Worm (Caenorhabditis elegans) whole organism, mixed stage, embryonic: Measurements from ENCODE around the gene F53F1.6.

Experiments
- blmp-1 ChIP-seq: fragments of 150-350 bp; optimal IDR thresholded peaks from 2 replicates; lab custom pipeline; 2014; ENCODE audit warnings: missing biosample characterization, missing genetic modification characterization
- ceh-39 ChIP-seq: fragments of 150-350 bp; optimal IDR thresholded peaks from 2 replicates; lab custom pipeline; 2014; ENCODE audit warnings: missing biosample characterization, missing genetic modification characterization
- ces-1 ChIP-seq: fragments of 150-350 bp; optimal IDR thresholded peaks from 2 replicates; lab custom pipeline; 2014; ENCODE audit warnings: missing biosample characterization, missing genetic modification reagents, missing genetic modification characterization
- elt-3 ChIP-seq: fragments of 150-350 bp; optimal IDR thresholded peaks from 2 replicates; lab custom pipeline; 2014; ENCODE audit warnings: missing biosample characterization, missing genetic modification characterization
- lin-13 ChIP-seq: fragments of 150-350 bp; optimal IDR thresholded peaks from 2 replicates; lab custom pipeline; 2014; ENCODE audit warnings: missing biosample characterization, missing genetic modification characterization
- mep-1 ChIP-seq: fragments of 150-350 bp; optimal IDR thresholded peaks from 2 replicates; lab custom pipeline; 2017; ENCODE audit warnings: missing biosample characterization, missing genetic modification reagents, missing genetic modification characterization, inconsistent platforms
- nhr-237 ChIP-seq: fragments of 150-350 bp; optimal IDR thresholded peaks from 2 replicates; lab custom pipeline; 2014; ENCODE audit warnings: missing biosample characterization, missing genetic modification characterization
- nhr-28 ChIP-seq: fragments of 150-350 bp; optimal IDR thresholded peaks from 2 replicates; lab custom pipeline; 2014; ENCODE audit warnings: missing biosample characterization, missing genetic modification characterization
- nhr-76 ChIP-seq: sonication (generic microtip); optimal IDR thresholded peaks from 2 replicates; lab custom pipeline; 2017; ENCODE audit warnings: missing biosample characterization, missing genetic modification characterization
- pha-4 ChIP-seq: fragments of 150-350 bp; optimal IDR thresholded peaks from 2 replicates; lab custom pipeline; 2018; ENCODE audit warnings: missing biosample characterization, missing genetic modification reagents, missing genetic modification characterization
- snpc-4 ChIP-seq: fragments of 150-350 bp; optimal IDR thresholded peaks from 2 replicates; lab custom pipeline; 2014; ENCODE audit warnings: missing biosample characterization, missing genetic modification characterization
- sptf-1 ChIP-seq: sonication (generic microtip); optimal IDR thresholded peaks from 2 replicates; lab custom pipeline; 2017; ENCODE audit warnings: mild to moderate bottlenecking, missing genetic modification characterization, moderate library complexity, missing compliant biosample characterization
- unc-62 ChIP-seq: fragments of 150-350 bp; optimal IDR thresholded peaks from 2 replicates; lab custom pipeline; 2014; ENCODE audit warnings: missing biosample characterization, missing genetic modification reagents, missing genetic modification characterization
- ztf-11 ChIP-seq: fragments of 150-350 bp; optimal IDR thresholded peaks from 2 replicates; lab custom pipeline; 2014; ENCODE audit warnings: missing biosample characterization, missing genetic modification characterization

ce11 chrV:13389454-13389853, 28.0 kb downstream of the F53F1.6 start:
- TF ChIP-seq nhr-76 (tag; lab: Kevin White, UChicago) (no peak), mep-1 (no peak), sptf-1 (tag; lab: Kevin White, UChicago) (no peak), unc-62 (no peak), elt-3 (tag; lab: Kevin White, UChicago) (no peak), nhr-237 (tag; lab: Kevin White, UChicago) (no peak), pha-4 (tag; lab: Kevin White, UChicago) (no peak), ztf-11 (tag; lab: Kevin White, UChicago) (no peak), lin-13 (tag; lab: Kevin White, UChicago) (no peak), snpc-4 (tag; lab: Kevin White, UChicago) (no peak), nhr-28 (tag; lab: Kevin White, UChicago) (no peak), blmp-1 (tag; lab: Kevin White, UChicago) (no peak), ces-1 (GFP tag; lab: Kevin White, UChicago) (no peak), ceh-39 (tag; lab: Kevin White, UChicago) (no peak)
